Worm (Caenorhabditis elegans): ENCODE data around the gene fbxc-12.

The fbxc-12 gene

ce11 chrIV:945601-946000 lies 40.5 kb downstream of the fbxc-12 start, which contains the start of gene faah-3:
faah-3 (minus strand) TSS chrIV:945653.
- TF ChIP-seq unc-62 (GFP tag; optimal IDR thresholded peaks at IDR 0.05): no peak

ce11 chrIV:949940-950592 lies 45.0 kb downstream of the fbxc-12 start:
- TF ChIP-seq unc-62 (GFP tag; optimal IDR thresholded peaks at IDR 0.05): no peak

ce11 chrIV:951569-951968 lies 46.5 kb downstream of the fbxc-12 start:
- TF ChIP-seq unc-62 (GFP tag; optimal IDR thresholded peaks at IDR 0.05): no peak

- no peak for TF ChIP-seq unc-62 (GFP tag; optimal IDR thresholded peaks at IDR 0.05)
Observed at ce11 chrIV:953136-953535, 48.1 kb downstream of the fbxc-12 start.

Data from whole organism, dauer.